Fruit fly (Drosophila melanogaster): ENCODE measurements around the gene Hmgcl.

The Hmgcl gene

dm6 chr2L:6919850-6920660 lies 40.1 kb upstream of the Hmgcl start, which contains the start of gene x16:
Gene x16 (minus strand): TSS chr2L:6920210.
- TF ChIP-seq ovo (GFP tag; optimal IDR thresholded peaks at IDR 0.05) (no peak), tj (GFP tag; optimal IDR thresholded peaks at IDR 0.05) (no peak), kay (GFP tag; ENCODE audit: borderline replicate concordance) (no peak), Clk (GFP tag; optimal IDR thresholded peaks at IDR 0.05) (no peak), cic (GFP tag; optimal IDR thresholded peaks at IDR 0.05) (no peak), CG12768 (GFP tag; optimal IDR thresholded peaks at IDR 0.05) (no peak), CG1620 (GFP tag; optimal IDR thresholded peaks at IDR 0.05) (no peak), CG14711 (tag; optimal IDR thresholded peaks at IDR 0.05) (no peak), Mnt (GFP tag; optimal IDR thresholded peaks at IDR 0.05) (no peak), CG11617 (GFP tag; optimal IDR thresholded peaks at IDR 0.05) (no peak), cnc (optimal IDR thresholded peaks at IDR 0.05) (no peak), CG33017 (tag; optimal IDR thresholded peaks at IDR 0.05) (no peak), CG5204 (GFP tag; optimal IDR thresholded peaks at IDR 0.05) (no peak), CG7101 (tag; optimal IDR thresholded peaks at IDR 0.05) (no peak)

dm6 chr2L:6920661-6921359 lies 39.4 kb upstream of the Hmgcl start, which contains the start of gene Hrb27C:
Gene Hrb27C (plus strand): TSS chr2L:6920704.
- TF ChIP-seq CG11617 (GFP tag; optimal IDR thresholded peaks at IDR 0.05) (no peak), CG7045 (GFP tag; optimal IDR thresholded peaks at IDR 0.05) (no peak), CG33017 (tag; optimal IDR thresholded peaks at IDR 0.05) (no peak), Mnt (GFP tag; optimal IDR thresholded peaks at IDR 0.05) (peak; percentile 45), ovo (GFP tag; optimal IDR thresholded peaks at IDR 0.05) (no peak), CG14711 (tag; optimal IDR thresholded peaks at IDR 0.05) (no peak), pad (GFP tag; optimal IDR thresholded peaks at IDR 0.05) (no peak), CG7101 (tag; optimal IDR thresholded peaks at IDR 0.05) (no peak), tj (GFP tag; optimal IDR thresholded peaks at IDR 0.05) (peak; percentile 46), Hr96 (GFP tag; optimal IDR thresholded peaks at IDR 0.05) (no peak), Crg-1 (GFP tag; optimal IDR thresholded peaks at IDR 0.05) (no peak), Clk (GFP tag; optimal IDR thresholded peaks at IDR 0.05) (no peak), cnc (optimal IDR thresholded peaks at IDR 0.05) (no peak), CG1620 (GFP tag; optimal IDR thresholded peaks at IDR 0.05) (no peak), cic (GFP tag; optimal IDR thresholded peaks at IDR 0.05) (peak; percentile 55), CG12768 (GFP tag; optimal IDR thresholded peaks at IDR 0.05) (peak; percentile 5), bab1 (GFP tag; optimal IDR thresholded peaks at IDR 0.05) (no peak), toe (GFP tag; optimal IDR thresholded peaks at IDR 0.05) (no peak), kay (GFP tag; ENCODE audit: borderline replicate concordance) (no peak)

dm6 chr2L:6921360-6922090 lies 38.7 kb upstream of the Hmgcl start:
- TF ChIP-seq CG5204 (GFP tag; optimal IDR thresholded peaks at IDR 0.05) (no peak), tj (GFP tag; optimal IDR thresholded peaks at IDR 0.05) (no peak), Crg-1 (GFP tag; optimal IDR thresholded peaks at IDR 0.05) (no peak), kay (GFP tag; ENCODE audit: borderline replicate concordance) (no peak), CG1620 (GFP tag; optimal IDR thresholded peaks at IDR 0.05) (no peak), ovo (GFP tag; optimal IDR thresholded peaks at IDR 0.05) (no peak), pad (GFP tag; optimal IDR thresholded peaks at IDR 0.05) (no peak), CG7045 (GFP tag; optimal IDR thresholded peaks at IDR 0.05) (no peak), CG11617 (GFP tag; optimal IDR thresholded peaks at IDR 0.05) (no peak), Hr96 (GFP tag; optimal IDR thresholded peaks at IDR 0.05) (no peak), bab1 (GFP tag; optimal IDR thresholded peaks at IDR 0.05) (no peak), Mnt (GFP tag; optimal IDR thresholded peaks at IDR 0.05) (no peak), CG33017 (tag; optimal IDR thresholded peaks at IDR 0.05) (no peak), CG14711 (tag; optimal IDR thresholded peaks at IDR 0.05) (no peak), cnc (optimal IDR thresholded peaks at IDR 0.05) (no peak), toe (GFP tag; optimal IDR thresholded peaks at IDR 0.05) (no peak)

dm6 chr2L:6922091-6922753 lies 38.0 kb upstream of the Hmgcl start:
- TF ChIP-seq cic (GFP tag; optimal IDR thresholded peaks at IDR 0.05) (peak; percentile 84), cnc (optimal IDR thresholded peaks at IDR 0.05) (peak; percentile 75 to 85), CG11617 (GFP tag; optimal IDR thresholded peaks at IDR 0.05) (no peak), pad (GFP tag; optimal IDR thresholded peaks at IDR 0.05) (peak; percentile 53), Mnt (GFP tag; optimal IDR thresholded peaks at IDR 0.05) (peak; percentile 47), CG7101 (tag; optimal IDR thresholded peaks at IDR 0.05) (peak; percentile 7)

- TF ChIP-seq CG14711 (tag; optimal IDR thresholded peaks at IDR 0.05) (no peak), ovo (GFP tag; optimal IDR thresholded peaks at IDR 0.05) (no peak), CG11617 (GFP tag; optimal IDR thresholded peaks at IDR 0.05) (no peak), Mnt (GFP tag; optimal IDR thresholded peaks at IDR 0.05) (no peak), CG7045 (GFP tag; optimal IDR thresholded peaks at IDR 0.05) (no peak), kay (GFP tag; ENCODE audit: borderline replicate concordance) (no peak), toe (GFP tag; optimal IDR thresholded peaks at IDR 0.05) (no peak), CG5204 (GFP tag; optimal IDR thresholded peaks at IDR 0.05) (no peak), CG1620 (GFP tag; optimal IDR thresholded peaks at IDR 0.05) (no peak), bab1 (GFP tag; optimal IDR thresholded peaks at IDR 0.05) (no peak), tj (GFP tag; optimal IDR thresholded peaks at IDR 0.05) (no peak), CG7101 (tag; optimal IDR thresholded peaks at IDR 0.05) (no peak), CG33017 (tag; optimal IDR thresholded peaks at IDR 0.05) (no peak), cic (GFP tag; optimal IDR thresholded peaks at IDR 0.05) (no peak), pad (GFP tag; optimal IDR thresholded peaks at IDR 0.05) (no peak), CG12768 (GFP tag; optimal IDR thresholded peaks at IDR 0.05) (no peak), Hr96 (GFP tag; optimal IDR thresholded peaks at IDR 0.05) (no peak), Clk (GFP tag; optimal IDR thresholded peaks at IDR 0.05) (no peak), cnc (optimal IDR thresholded peaks at IDR 0.05) (no peak)
These were observed 35.1 kb upstream of the Hmgcl start for dm6 chr2L:6925114-6925513.
